Worm (Caenorhabditis elegans) whole organism, midembryonic: ENCODE measurements around the gene mspn-1.

Experiments used
- flt-1 ChIP-seq: fragments of 200-800 bp; sonication (Bioruptor generic); IDR thresholded peaks from 2 replicates; pipeline ENCODE4 v1.3.6; 2022; ENCODE audit warnings: missing genetic modification characterization, missing compliant biosample characterization
- klf-2 ChIP-seq: fragments of 200-800 bp; sonication (Bioruptor generic); conservative IDR thresholded peaks from 2 replicates; pipeline ENCODE4 v1.3.6; 2022; ENCODE audit warnings: missing genetic modification reagents, missing genetic modification characterization, missing compliant biosample characterization

ce11 chrIV:10216704-10217296 lies 39.0 kb downstream of the mspn-1 start:
- TF ChIP-seq klf-2 (GFP tag; lab: Robert Waterston, UW): no peak
- TF ChIP-seq flt-1: no peak
